Worm (Caenorhabditis elegans): Measurements from ENCODE around the gene T07A5.1.

Gene T07A5.1

DNA sequence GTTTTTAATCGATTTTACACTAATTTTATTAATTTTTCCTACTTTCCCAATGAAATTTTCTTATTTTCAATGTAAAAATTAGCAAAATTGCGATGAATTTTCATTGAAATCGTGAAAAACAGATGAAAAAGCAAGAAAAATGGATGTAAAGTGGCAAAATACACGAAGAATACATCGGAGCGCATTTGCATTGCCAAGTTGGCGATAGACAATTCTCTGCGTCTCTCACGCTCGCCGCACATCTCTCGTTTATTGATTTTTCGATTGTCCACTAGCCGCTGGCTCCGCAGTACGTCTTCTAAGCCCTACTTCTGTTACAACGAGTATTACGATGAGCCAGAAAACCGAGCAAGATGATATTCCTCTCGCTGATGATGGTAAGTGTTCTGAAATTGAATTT, 12.8 kb upstream of the T07A5.1 start, which contains the start of gene unc-69 (continued):
- no peak for TF ChIP-seq ztf-11 (tag; optimal IDR thresholded peaks at IDR 0.05)
- peak; percentile 70 for TF ChIP-seq hmg-1.1 (GFP tag; IDR thresholded peaks at IDR 0.05)
- TF ChIP-seq ceh-44 (GFP tag; IDR thresholded peaks at IDR 0.05) = no peak
- no peak for TF ChIP-seq madf-9 (GFP tag; conservative IDR thresholded peaks at IDR 0.05)
- TF ChIP-seq pha-4 (GFP tag; IDR thresholded peaks at IDR 0.05) = no peak
- peak; percentile 7 for TF ChIP-seq pha-4 (tag; optimal IDR thresholded peaks at IDR 0.05)

DNA sequence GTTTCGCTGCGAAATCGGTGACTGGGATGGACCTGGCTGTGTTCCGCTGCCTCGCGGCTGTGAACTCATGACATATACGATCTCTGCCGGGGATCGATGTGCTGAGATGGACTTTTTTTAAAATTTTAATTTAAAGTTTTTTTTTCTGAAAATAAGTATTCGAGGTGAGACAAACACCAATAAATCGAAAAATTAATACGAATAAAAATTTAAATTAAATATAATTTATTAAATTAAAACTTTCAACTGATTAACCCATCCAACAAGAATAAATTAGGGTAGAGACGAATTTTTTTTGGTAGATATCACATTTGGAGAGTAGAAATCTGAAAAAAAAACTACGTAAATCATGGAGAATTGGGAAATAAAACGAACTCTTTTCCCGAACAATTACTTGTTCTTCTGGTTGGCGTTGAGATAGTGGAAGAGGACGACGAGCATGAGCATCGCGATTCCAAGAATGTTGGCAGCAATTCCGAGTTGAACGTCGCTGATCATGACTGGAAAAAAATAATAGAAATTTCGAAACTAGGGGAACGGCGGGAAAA, 12.1 kb upstream of the T07A5.1 start, which contains the start of the genes unc-50 and ostf-4:
Gene unc-50, minus strand, starts transcription at position 101 of the 548 bp plus-strand sequence.
Gene ostf-4, minus strand, starts transcription at position 498 of the 548 bp plus-strand sequence.
- TF ChIP-seq nhr-237 (tag; optimal IDR thresholded peaks at IDR 0.05) (no peak), nhr-41 (GFP tag; IDR thresholded peaks at IDR 0.05) (no peak), rbr-2 (tag; optimal IDR thresholded peaks at IDR 0.05) (no peak)

DNA sequence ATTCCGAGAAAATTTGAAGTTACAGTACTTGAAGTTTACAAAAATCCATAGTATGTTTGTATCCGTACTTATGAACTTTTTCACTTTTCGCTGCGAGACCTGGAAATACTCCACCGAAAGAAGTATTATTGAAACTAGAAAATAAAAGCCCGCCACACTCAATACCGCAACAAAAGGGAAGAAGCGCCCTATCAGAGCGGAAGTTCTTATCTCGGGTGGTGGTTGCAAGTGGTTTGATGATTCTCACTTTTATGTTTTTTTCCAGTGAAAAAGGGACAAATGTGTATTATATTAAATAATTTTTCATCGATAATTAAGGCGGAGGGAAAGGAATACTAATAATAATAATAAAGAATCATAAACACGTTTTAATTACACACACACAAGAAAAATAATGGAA, 8.2 kb upstream of the T07A5.1 start:
- TF ChIP-seq nhr-77 (tag; optimal IDR thresholded peaks at IDR 0.05) = peak; percentile 7
- TF ChIP-seq ceh-44 (GFP tag; IDR thresholded peaks at IDR 0.05) = no peak
- peak; percentile 1 for TF ChIP-seq dve-1 (tag; optimal IDR thresholded peaks at IDR 0.05; ENCODE audit: insufficient read depth)
- no peak for TF ChIP-seq hlh-30 (tag; optimal IDR thresholded peaks at IDR 0.05; ENCODE audit: insufficient read depth)
- no peak for TF ChIP-seq aha-1 (tag)
- no peak for TF ChIP-seq daf-19 (GFP tag; conservative IDR thresholded peaks at IDR 0.05)
- TF ChIP-seq zfp-2 (tag; optimal IDR thresholded peaks at IDR 0.05) = no peak
- TF ChIP-seq sdz-12 (GFP tag; optimal IDR thresholded peaks at IDR 0.05) = no peak
- peak; percentile 73 for TF ChIP-seq pqm-1 (tag; optimal IDR thresholded peaks at IDR 0.05)
- TF ChIP-seq nhr-28 (tag; optimal IDR thresholded peaks at IDR 0.05) = peak; percentile 21

DNA sequence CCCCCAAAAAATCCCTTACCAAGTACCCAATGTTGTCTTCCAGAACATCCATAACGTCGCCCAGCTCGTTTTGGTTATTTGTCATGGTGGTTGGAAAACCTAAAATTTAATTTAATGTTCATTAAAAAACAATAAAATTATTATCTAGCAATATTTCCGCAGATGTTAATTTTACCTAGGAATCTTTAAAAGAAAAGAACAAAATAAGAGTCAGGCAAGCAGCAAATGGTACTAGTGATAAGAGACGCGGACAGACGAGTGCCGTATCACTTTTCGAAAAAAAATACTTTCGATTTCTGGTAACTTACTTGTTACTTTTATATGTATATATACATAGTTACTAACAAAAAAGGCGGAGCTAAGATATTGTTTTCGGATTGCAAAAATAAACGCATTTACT, 5.0 kb upstream of the T07A5.1 start, which contains the start of gene T07A5.7:
Gene T07A5.7, minus strand, starts transcription at position 101 of the 400 bp plus-strand sequence.
- TF ChIP-seq ces-1 (GFP tag; optimal IDR thresholded peaks at IDR 0.05) = no peak
- no peak for TF ChIP-seq fkh-10 (GFP tag; optimal IDR thresholded peaks at IDR 0.05)
- no peak for TF ChIP-seq Y105C5A.15 (GFP tag; IDR thresholded peaks at IDR 0.05)
- no peak for TF ChIP-seq dve-1 (tag; optimal IDR thresholded peaks at IDR 0.05; ENCODE audit: insufficient read depth)
- no peak for TF ChIP-seq mes-2 (tag; optimal IDR thresholded peaks at IDR 0.05; ENCODE audit: poor library complexity, severe bottlenecking)
- TF ChIP-seq skn-1 (tag; optimal IDR thresholded peaks at IDR 0.05) = no peak
- no peak for TF ChIP-seq mep-1 (tag; optimal IDR thresholded peaks at IDR 0.05)
- no peak for TF ChIP-seq cey-2 (tag; optimal IDR thresholded peaks at IDR 0.05; ENCODE audit: borderline replicate concordance, insufficient read depth)
- TF ChIP-seq egl-27 (tag; optimal IDR thresholded peaks at IDR 0.05) = no peak
- TF ChIP-seq ceh-20 (GFP tag; IDR thresholded peaks at IDR 0.05) = no peak
- TF ChIP-seq vab-7 (GFP tag; IDR thresholded peaks at IDR 0.05) = no peak
- no peak for TF ChIP-seq T26A8.4 (GFP tag; IDR thresholded peaks at IDR 0.05)
- no peak for TF ChIP-seq nhr-77 (tag; optimal IDR thresholded peaks at IDR 0.05)
- TF ChIP-seq daf-16 (GFP tag; optimal IDR thresholded peaks at IDR 0.05) = no peak
- no peak for TF ChIP-seq daf-16 (tag; optimal IDR thresholded peaks at IDR 0.05)
- no peak for TF ChIP-seq aly-2 (tag; optimal IDR thresholded peaks at IDR 0.05)

DNA sequence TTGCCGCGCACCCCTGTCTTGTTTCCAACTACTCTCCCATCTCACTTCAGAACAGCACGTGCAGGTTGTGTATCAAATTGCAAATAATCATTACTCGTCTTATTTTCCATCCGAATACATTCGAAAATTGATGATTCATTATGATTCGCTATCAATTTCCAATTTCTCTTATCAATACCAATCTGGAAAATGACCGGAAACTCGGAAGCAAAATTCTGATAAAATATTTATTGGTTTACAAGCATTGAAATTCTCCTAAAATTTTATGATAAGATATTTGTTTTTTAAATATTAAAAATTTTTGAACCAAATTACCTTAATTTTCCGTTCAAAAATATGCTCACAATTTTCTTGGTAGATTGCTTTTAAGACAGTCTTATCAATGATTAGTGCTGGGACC, 702 bp downstream of the T07A5.1 start:
- TF ChIP-seq lin-1 (GFP tag; IDR thresholded peaks at IDR 0.05) (0 out of 2 replicates have a peak, but pooled peaks have one; percentile 33), lin-15B (tag; optimal IDR thresholded peaks at IDR 0.05) (no peak), daf-19 (GFP tag; conservative IDR thresholded peaks at IDR 0.05) (no peak), nhr-25 (tag; optimal IDR thresholded peaks at IDR 0.05; ENCODE audit: borderline replicate concordance, insufficient read depth) (no peak), ctbp-1 (GFP tag; IDR thresholded peaks at IDR 0.05) (no peak), ceh-82 (tag; optimal IDR thresholded peaks at IDR 0.05) (no peak), aly-2 (tag; optimal IDR thresholded peaks at IDR 0.05) (no peak), dmd-6 (GFP tag; IDR thresholded peaks at IDR 0.05) (peak; percentile 21; the same call in 1 of the 2 replicates), spr-1 (tag; optimal IDR thresholded peaks at IDR 0.05) (no peak), dmd-9 (GFP tag; IDR thresholded peaks at IDR 0.05) (no peak), nhr-28 (tag; optimal IDR thresholded peaks at IDR 0.05) (peak; percentile 34), arid-1 (GFP tag; conservative IDR thresholded peaks at IDR 0.05) (no peak), daf-8 (GFP tag; IDR thresholded peaks at IDR 0.05) (no peak), nhr-10 (tag; optimal IDR thresholded peaks at IDR 0.05) (no peak), lin-39 (tag; optimal IDR thresholded peaks at IDR 0.05) (no peak), lin-13 (GFP tag; optimal IDR thresholded peaks at IDR 0.05) (no peak), ztf-11 (tag; optimal IDR thresholded peaks at IDR 0.05) (no peak)
